Worm (Caenorhabditis elegans) whole organism, young adult: Measurements from ENCODE around the gene mcm-3AP.

Experiments
- B0336.3 ChIP-seq: fragments of 200-800 bp; sonication (Bioruptor generic); IDR thresholded peaks from 2 replicates; pipeline ENCODE4 v1.3.6; 2022; ENCODE audit warnings: missing genetic modification characterization, missing compliant biosample characterization
- C17E4.6 ChIP-seq: fragments of 200-800 bp; sonication (Bioruptor generic); IDR thresholded peaks from 2 replicates; pipeline ENCODE4 v1.3.6; 2022; ENCODE audit warnings: missing genetic modification reagents, missing genetic modification characterization, missing compliant biosample characterization
- F10E7.11 ChIP-seq: sonication (generic microtip); optimal IDR thresholded peaks from 2 replicates; lab custom pipeline; 2017; ENCODE audit warnings: mild to moderate bottlenecking, missing genetic modification characterization, moderate library complexity, missing compliant biosample characterization
- F22D6.2 ChIP-seq: sonication (generic microtip); optimal IDR thresholded peaks from 2 replicates; lab custom pipeline; 2016; ENCODE audit warnings: mild to moderate bottlenecking, missing genetic modification characterization, missing compliant biosample characterization
- F23B12.7 ChIP-seq: sonication (generic microtip); optimal IDR thresholded peaks from 2 replicates; lab custom pipeline; 2017; ENCODE audit warnings: missing genetic modification characterization, mild to moderate bottlenecking, missing compliant biosample characterization, antibody characterized with exemption, moderate library complexity; ENCODE audit not compliant: insufficient read depth
- F55B11.4 ChIP-seq: sonication (generic microtip); optimal IDR thresholded peaks from 2 replicates; lab custom pipeline; 2016; ENCODE audit warnings: missing compliant biosample characterization, missing genetic modification characterization, borderline replicate concordance; ENCODE audit not compliant: insufficient read depth
- F57A8.1 ChIP-seq: fragments of 200-800 bp; sonication (Bioruptor generic); optimal IDR thresholded peaks from 2 replicates; lab custom pipeline; 2018; ENCODE audit warnings: mild to moderate bottlenecking, missing genetic modification characterization, moderate library complexity, missing compliant biosample characterization
- Y53G8AR.9 ChIP-seq: fragments of 200-800 bp; sonication (Bioruptor generic); conservative IDR thresholded peaks from 2 replicates; pipeline ENCODE4 v1.3.6; 2022; ENCODE audit warnings: missing genetic modification reagents, missing genetic modification characterization, missing compliant biosample characterization
- Y67H2A.10 ChIP-seq: fragments of 200-800 bp; sonication (Bioruptor generic); conservative IDR thresholded peaks from 2 replicates; pipeline ENCODE4 v1.3.6; 2022; ENCODE audit warnings: missing genetic modification reagents, missing genetic modification characterization, missing compliant biosample characterization
- ZK185.1 ChIP-seq: sonication (generic microtip); optimal IDR thresholded peaks from 2 replicates; lab custom pipeline; 2016; ENCODE audit warnings: mild to moderate bottlenecking, missing genetic modification characterization, missing compliant biosample characterization; ENCODE audit not compliant: poor library complexity, severe bottlenecking
- atf-7 ChIP-seq: sonication (generic microtip); optimal IDR thresholded peaks from 2 replicates; lab custom pipeline; 2017; ENCODE audit warnings: mild to moderate bottlenecking, missing genetic modification characterization, missing compliant biosample characterization
- athp-1 ChIP-seq: sonication (generic microtip); optimal IDR thresholded peaks from 2 replicates; lab custom pipeline; 2017; ENCODE audit warnings: mild to moderate bottlenecking, missing genetic modification characterization, missing compliant biosample characterization
- attf-3 ChIP-seq: fragments of 200-800 bp; sonication (Bioruptor generic); conservative IDR thresholded peaks from 2 replicates; pipeline ENCODE4 v1.3.6; 2022; ENCODE audit warnings: missing genetic modification reagents, missing genetic modification characterization, missing compliant biosample characterization
- attf-6 ChIP-seq: fragments of 200-800 bp; sonication (Bioruptor generic); IDR thresholded peaks from 2 replicates; pipeline ENCODE4 v1.3.6; 2022; ENCODE audit warnings: missing genetic modification reagents, missing genetic modification characterization, missing compliant biosample characterization
- bed-2 ChIP-seq: fragments of 200-800 bp; sonication (Bioruptor generic); IDR thresholded peaks from 2 replicates; pipeline ENCODE4 v1.3.6; 2022; ENCODE audit warnings: missing genetic modification reagents, missing genetic modification characterization, missing compliant biosample characterization
- efl-1 ChIP-seq: fragments of 150-350 bp; optimal IDR thresholded peaks from 2 replicates; lab custom pipeline; 2014; ENCODE audit warnings: missing biosample characterization, missing genetic modification reagents, missing genetic modification characterization
- egrh-3 ChIP-seq: fragments of 200-800 bp; sonication (Bioruptor generic); IDR thresholded peaks from 2 replicates; pipeline ENCODE4 v1.3.6; 2022; ENCODE audit warnings: missing genetic modification reagents, missing genetic modification characterization, missing compliant biosample characterization
- ets-4 ChIP-seq: fragments of 200-800 bp; sonication (Bioruptor generic); optimal IDR thresholded peaks from 2 replicates; lab custom pipeline; 2018; ENCODE audit warnings: mild to moderate bottlenecking, missing genetic modification characterization, missing compliant biosample characterization
- hlh-12 ChIP-seq: sonication (generic microtip); optimal IDR thresholded peaks from 2 replicates; lab custom pipeline; 2016; ENCODE audit warnings: missing genetic modification characterization, missing compliant biosample characterization
- hlh-26 ChIP-seq: fragments of 200-800 bp; sonication (Bioruptor generic); conservative IDR thresholded peaks from 2 replicates; pipeline ENCODE4 v1.3.6; 2022; ENCODE audit warnings: missing genetic modification reagents, missing genetic modification characterization, missing compliant biosample characterization
- hsf-1 ChIP-seq: fragments of 200-800 bp; sonication (Bioruptor generic); IDR thresholded peaks from 2 replicates; pipeline ENCODE4 v1.3.6; 2022; ENCODE audit warnings: missing genetic modification reagents, missing genetic modification characterization, missing compliant biosample characterization
- lin-35 ChIP-seq, 3 experiments: fragments of 150-350 bp in 2 of 3; sonication (generic microtip) in 1 of 3; optimal IDR thresholded peaks; 2 replicates each; lab custom pipeline; 2014 to 2018; ENCODE audit warnings: missing biosample characterization in 3 of 3, missing genetic modification characterization in 3 of 3, missing genetic modification reagents in 3 of 3
- lsy-27 ChIP-seq: sonication (generic microtip); optimal IDR thresholded peaks from 2 replicates; lab custom pipeline; 2017; ENCODE audit warnings: missing genetic modification characterization, mild to moderate bottlenecking, missing compliant biosample characterization, antibody characterized with exemption, missing genotype, borderline replicate concordance; ENCODE audit not compliant: insufficient read depth
- mxl-1 ChIP-seq: sonication (generic microtip); optimal IDR thresholded peaks from 2 replicates; lab custom pipeline; 2016; ENCODE audit warnings: missing genetic modification characterization, missing compliant biosample characterization
- nfyb-1 ChIP-seq: fragments of 200-800 bp; sonication (Bioruptor generic); IDR thresholded peaks from 2 replicates; pipeline ENCODE4 v1.3.6; 2022; ENCODE audit warnings: missing genetic modification reagents, missing genetic modification characterization, missing compliant biosample characterization
- pbrm-1 ChIP-seq: fragments of 200-800 bp; sonication (Bioruptor generic); IDR thresholded peaks from 2 replicates; pipeline ENCODE4 v1.3.6; 2022; ENCODE audit warnings: missing genetic modification reagents, missing genetic modification characterization, missing compliant biosample characterization
- sdz-38 ChIP-seq: sonication (generic microtip); optimal IDR thresholded peaks from 2 replicates; lab custom pipeline; 2016; ENCODE audit warnings: missing genotype, missing genetic modification characterization, missing compliant biosample characterization
- snpc-1.3 ChIP-seq: sonication (generic microtip); optimal IDR thresholded peaks from 2 replicates; lab custom pipeline; 2017; ENCODE audit warnings: missing genetic modification characterization, mild to moderate bottlenecking, missing compliant biosample characterization, antibody characterized with exemption, moderate library complexity, missing genotype, missing genetic modification reagents; ENCODE audit not compliant: insufficient read depth
- snpc-3.4 ChIP-seq: sonication (generic microtip); optimal IDR thresholded peaks from 2 replicates; lab custom pipeline; 2017; ENCODE audit warnings: missing genetic modification characterization, mild to moderate bottlenecking, missing compliant biosample characterization, antibody characterized with exemption, moderate library complexity, missing genotype, missing genetic modification reagents
- tbp1 ChIP-seq: fragments of 200-800 bp; sonication (Bioruptor generic); optimal IDR thresholded peaks from 2 replicates; lab custom pipeline; 2018; ENCODE audit warnings: mild to moderate bottlenecking, missing genetic modification characterization, missing compliant biosample characterization
- ztf-18 ChIP-seq: sonication (generic microtip); optimal IDR thresholded peaks from 2 replicates; lab custom pipeline; 2016; ENCODE audit warnings: missing genotype, mild to moderate bottlenecking, missing genetic modification characterization, missing compliant biosample characterization
- ztf-22 ChIP-seq: fragments of 200-800 bp; sonication (Bioruptor generic); optimal IDR thresholded peaks from 2 replicates; lab custom pipeline; 2018; ENCODE audit warnings: mild to moderate bottlenecking, missing genetic modification characterization, moderate library complexity, missing compliant biosample characterization
- ztf-6 ChIP-seq: fragments of 200-800 bp; sonication (Bioruptor generic); IDR thresholded peaks from 2 replicates; pipeline ENCODE4 v1.3.6; 2022; ENCODE audit warnings: missing genetic modification reagents, missing genetic modification characterization, missing compliant biosample characterization

The mcm-3AP gene

ce11 chrIV:7967006-7967405 lies 18.5 kb downstream of the mcm-3AP start, which contains the start of gene F57H12.5:
Gene F57H12.5 (plus strand): TSS chrIV:7967306.
- TF ChIP-seq Y53G8AR.9 (GFP tag; lab: Robert Waterston, UW) = no peak
- no peak for TF ChIP-seq B0336.3 (GFP tag; lab: Robert Waterston, UW)
- TF ChIP-seq snpc-3.4 (tag; lab: Kevin White, UChicago) = no peak
- TF ChIP-seq lsy-27 (tag; lab: Kevin White, UChicago) = no peak
- no peak for TF ChIP-seq hsf-1
- TF ChIP-seq F23B12.7 (tag; lab: Kevin White, UChicago) = no peak
- TF ChIP-seq athp-1 (tag; lab: Kevin White, UChicago) = no peak

- no peak for TF ChIP-seq ztf-22 (GFP tag; lab: Kevin White, UChicago)
Observed at ce11 chrIV:7976210-7976609, 27.7 kb downstream of the mcm-3AP start, which contains the start of gene F57H12.6. Gene F57H12.6 (minus strand): TSS chrIV:7976310.

ce11 chrIV:7977452-7977940 lies 29.0 kb downstream of the mcm-3AP start, which contains the start of gene ora-1:
Gene ora-1 (plus strand): TSS chrIV:7977890.
- TF ChIP-seq efl-1 (GFP tag; lab: Kevin White, UChicago) (no peak), F23B12.7 (tag; lab: Kevin White, UChicago) (no peak), mxl-1 (tag; lab: Kevin White, UChicago) (no peak), ztf-22 (GFP tag; lab: Kevin White, UChicago) (no peak), atf-7 (tag; lab: Kevin White, UChicago) (no peak), hlh-12 (no peak), F57A8.1 (GFP tag; lab: Kevin White, UChicago) (no peak), ztf-6 (no peak), ZK185.1 (tag; lab: Kevin White, UChicago) (no peak), F22D6.2 (tag; lab: Kevin White, UChicago) (no peak), sdz-38 (no peak), hlh-26 (GFP tag; lab: Robert Waterston, UW) (no peak), lin-35 (GFP tag; optimal IDR thresholded peaks at IDR 0.05; lab: Kevin White, UChicago) (no peak), attf-6 (GFP tag; lab: Robert Waterston, UW) (no peak), pbrm-1 (GFP tag; lab: Robert Waterston, UW) (no peak), ets-4 (GFP tag; lab: Kevin White, UChicago) (no peak), bed-2 (GFP tag; lab: Robert Waterston, UW) (no peak), tbp1 (GFP tag; lab: Kevin White, UChicago) (no peak), F10E7.11 (no peak)

ce11 chrIV:7979588-7979987 lies 31.1 kb downstream of the mcm-3AP start, which contains the start of gene unc-24:
Gene unc-24 (plus strand): TSS chrIV:7979870.
- TF ChIP-seq snpc-3.4 (tag; lab: Kevin White, UChicago) = no peak
- TF ChIP-seq nfyb-1 (GFP tag; lab: Robert Waterston, UW) = no peak
- TF ChIP-seq egrh-3 (GFP tag; lab: Robert Waterston, UW) = no peak
- TF ChIP-seq attf-3 (GFP tag; lab: Robert Waterston, UW) = no peak
- no peak for TF ChIP-seq C17E4.6 (GFP tag; lab: Robert Waterston, UW)
- no peak for TF ChIP-seq F55B11.4
- TF ChIP-seq B0336.3 (GFP tag; lab: Robert Waterston, UW) = no peak
- no peak for TF ChIP-seq ztf-22 (GFP tag; lab: Kevin White, UChicago)
- no peak for TF ChIP-seq snpc-1.3 (tag; lab: Kevin White, UChicago)
- TF ChIP-seq Y67H2A.10 (GFP tag; lab: Robert Waterston, UW) = no peak
- no peak for TF ChIP-seq mxl-1 (tag; lab: Kevin White, UChicago)
- TF ChIP-seq F22D6.2 (tag; lab: Kevin White, UChicago) = no peak
- TF ChIP-seq ztf-18 = no peak
- no peak for TF ChIP-seq ZK185.1 (tag; lab: Kevin White, UChicago)
